Worm (Caenorhabditis elegans) whole organism, L2 larva: ENCODE data around the gene cyp-14A3.

ENCODE experiments used
- ama-1 ChIP-seq: fragments of 150-350 bp; optimal IDR thresholded peaks from 2 replicates; lab custom pipeline; 2018; ENCODE audit warnings: inconsistent platforms
- blmp-1 ChIP-seq: sonication (generic microtip); optimal IDR thresholded peaks from 2 replicates; lab custom pipeline; 2017; ENCODE audit warnings: missing genetic modification characterization, mild to moderate bottlenecking, missing compliant biosample characterization, antibody characterized with exemption, moderate library complexity; ENCODE audit not compliant: insufficient read depth
- fos-1 ChIP-seq: fragments of 150-350 bp; optimal IDR thresholded peaks from 2 replicates; lab custom pipeline; 2014; ENCODE audit warnings: missing biosample characterization, missing genetic modification characterization
- lsy-2 ChIP-seq, 2 experiments: fragments of 150-350 bp in 1 of 2; sonication (generic microtip) in 1 of 2; optimal IDR thresholded peaks; 2 replicates each; lab custom pipeline; 2014 to 2017; ENCODE audit warnings: missing biosample characterization in 2 of 2, missing genetic modification characterization in 2 of 2
- mdl-1 ChIP-seq, 2 experiments: fragments of 150-350 bp in 1 of 2; sonication (generic microtip) in 1 of 2; optimal IDR thresholded peaks; 2 replicates each; lab custom pipeline; 2017; ENCODE audit warnings: missing biosample characterization in 2 of 2, missing genetic modification characterization in 2 of 2
- nhr-11 ChIP-seq: fragments of 150-350 bp; optimal IDR thresholded peaks from 2 replicates; lab custom pipeline; 2014; ENCODE audit warnings: missing biosample characterization, missing genetic modification characterization
- nhr-12 ChIP-seq: fragments of 150-350 bp; optimal IDR thresholded peaks from 2 replicates; lab custom pipeline; 2014; ENCODE audit warnings: missing biosample characterization, missing genetic modification characterization
- nhr-6 ChIP-seq: fragments of 150-350 bp; optimal IDR thresholded peaks from 2 replicates; lab custom pipeline; 2014; ENCODE audit warnings: missing biosample characterization, missing genetic modification characterization
- nhr-77 ChIP-seq: fragments of 150-350 bp; optimal IDR thresholded peaks from 2 replicates; lab custom pipeline; 2014; ENCODE audit warnings: missing biosample characterization, missing genetic modification characterization
- skn-1 ChIP-seq: sonication (generic microtip); optimal IDR thresholded peaks from 2 replicates; lab custom pipeline; 2017; ENCODE audit warnings: missing biosample characterization, missing genetic modification characterization
- unc-62 ChIP-seq: fragments of 150-350 bp; optimal IDR thresholded peaks from 2 replicates; lab custom pipeline; 2014; ENCODE audit warnings: missing biosample characterization, missing genetic modification reagents, missing genetic modification characterization
- zag-1 ChIP-seq: fragments of 150-350 bp; optimal IDR thresholded peaks from 2 replicates; lab custom pipeline; 2014; ENCODE audit warnings: missing biosample characterization, missing genetic modification characterization
- ztf-11 ChIP-seq: sonication (generic microtip); optimal IDR thresholded peaks from 2 replicates; lab custom pipeline; 2017; ENCODE audit warnings: missing biosample characterization, missing genetic modification characterization

- TF ChIP-seq blmp-1 (tag; lab: Kevin White, UChicago) (no peak), mdl-1 (tag; optimal IDR thresholded peaks at IDR 0.05; lab: Kevin White, UChicago) (no peak), ama-1 (lab: Kevin White, UChicago) (no peak), skn-1 (tag; lab: Kevin White, UChicago) (no peak), zag-1 (no peak), nhr-11 (no peak), ztf-11 (tag; lab: Kevin White, UChicago) (no peak), lsy-2 (tag; optimal IDR thresholded peaks at IDR 0.05; lab: Kevin White, UChicago) (no peak), nhr-6 (no peak), unc-62 (GFP tag; lab: Kevin White, UChicago) (no peak), nhr-77 (tag; lab: Kevin White, UChicago) (no peak), nhr-12 (no peak), fos-1 (tag; lab: Kevin White, UChicago) (no peak)
Observed at ce11 chrX:13293023-13293422, 19.0 kb upstream of the cyp-14A3 start.
